Worm (Caenorhabditis elegans): ENCODE measurements around the gene gcsh-1.

gcsh-1 gene

DNA sequence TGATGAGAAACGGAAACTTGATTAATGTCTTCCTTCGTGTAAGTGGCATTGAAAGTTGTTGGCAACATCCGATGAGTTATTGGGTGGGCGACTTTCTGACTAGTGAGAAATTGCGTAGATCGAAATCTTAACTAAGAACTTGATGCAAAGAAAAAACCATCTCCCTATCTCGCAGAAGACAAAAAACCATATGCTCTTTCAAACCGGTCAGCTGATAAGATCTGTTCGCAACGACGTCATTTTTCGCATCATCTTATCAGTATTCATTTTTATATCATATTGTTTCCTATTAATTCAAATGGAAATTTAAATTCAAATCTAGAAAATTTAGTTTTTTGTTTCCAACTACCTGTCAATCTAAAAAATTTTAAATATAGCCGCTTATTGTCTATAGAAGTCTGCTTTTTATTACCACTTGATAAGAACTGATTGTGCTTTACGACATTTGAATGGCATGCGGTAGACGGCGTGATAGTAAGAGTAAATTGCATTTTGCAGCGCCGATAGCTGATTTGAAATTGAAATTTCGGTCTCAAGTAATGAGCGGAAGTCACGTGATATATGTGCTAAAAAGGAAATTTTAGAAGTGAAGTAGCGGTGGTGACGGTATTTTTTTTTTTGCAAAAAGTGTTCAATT is 14.3 kb downstream of the gcsh-1 start:
- TF ChIP-seq klf-2 (GFP tag; conservative IDR thresholded peaks at IDR 0.05) (no peak), cog-1 (tag; optimal IDR thresholded peaks at IDR 0.05) (no peak), flt-1 (GFP tag; IDR thresholded peaks at IDR 0.05) (no peak), T22C8.4 (GFP tag; IDR thresholded peaks at IDR 0.05) (no peak), ztf-23 (GFP tag; IDR thresholded peaks at IDR 0.05) (no peak), ref-1 (GFP tag; conservative IDR thresholded peaks at IDR 0.05) (no peak), ztf-29 (GFP tag; IDR thresholded peaks at IDR 0.05) (no peak), tab-1 (GFP tag; IDR thresholded peaks at IDR 0.05) (no peak), med-1 (GFP tag; optimal IDR thresholded peaks at IDR 0.05; ENCODE audit: insufficient read depth) (no peak)

DNA sequence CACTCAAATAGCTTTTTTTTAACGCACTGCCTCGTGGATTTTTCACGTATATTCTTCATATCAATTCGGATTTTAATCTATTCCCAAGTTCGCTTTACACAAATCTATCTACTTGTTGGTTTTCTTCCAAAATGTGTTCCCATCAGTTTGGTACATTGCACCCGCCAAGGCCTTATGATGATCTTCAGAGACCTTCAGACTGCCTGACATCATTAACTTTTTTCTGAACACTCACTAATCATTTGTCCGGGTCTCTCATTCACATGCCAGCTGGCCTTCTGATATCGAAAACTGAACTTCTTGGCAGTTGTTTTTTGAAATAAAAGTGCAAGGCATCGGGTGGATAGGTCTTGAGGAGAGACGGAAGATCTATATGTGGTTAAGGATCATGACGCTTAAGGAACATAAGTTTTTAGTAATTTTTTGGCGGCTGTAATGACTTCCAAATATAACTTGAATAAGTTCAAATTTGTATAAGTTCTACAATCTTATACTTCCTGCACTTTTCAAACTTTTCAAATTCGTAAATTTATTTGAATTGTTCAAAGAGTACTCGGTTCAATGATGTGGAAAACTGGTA is 15.0 kb downstream of the gcsh-1 start:
- TF ChIP-seq med-1 (GFP tag; optimal IDR thresholded peaks at IDR 0.05; ENCODE audit: insufficient read depth): no peak
- TF ChIP-seq klf-2 (GFP tag; conservative IDR thresholded peaks at IDR 0.05): no peak
- no peak for TF ChIP-seq ztf-23 (GFP tag; IDR thresholded peaks at IDR 0.05)
- TF ChIP-seq ref-1 (GFP tag; conservative IDR thresholded peaks at IDR 0.05): no peak
- no peak for TF ChIP-seq tab-1 (GFP tag; IDR thresholded peaks at IDR 0.05)
- no peak for TF ChIP-seq flt-1 (GFP tag; IDR thresholded peaks at IDR 0.05)
- TF ChIP-seq cog-1 (tag; optimal IDR thresholded peaks at IDR 0.05): no peak
- no peak for TF ChIP-seq T22C8.4 (GFP tag; IDR thresholded peaks at IDR 0.05)
- no peak for TF ChIP-seq ztf-29 (GFP tag; IDR thresholded peaks at IDR 0.05)

DNA sequence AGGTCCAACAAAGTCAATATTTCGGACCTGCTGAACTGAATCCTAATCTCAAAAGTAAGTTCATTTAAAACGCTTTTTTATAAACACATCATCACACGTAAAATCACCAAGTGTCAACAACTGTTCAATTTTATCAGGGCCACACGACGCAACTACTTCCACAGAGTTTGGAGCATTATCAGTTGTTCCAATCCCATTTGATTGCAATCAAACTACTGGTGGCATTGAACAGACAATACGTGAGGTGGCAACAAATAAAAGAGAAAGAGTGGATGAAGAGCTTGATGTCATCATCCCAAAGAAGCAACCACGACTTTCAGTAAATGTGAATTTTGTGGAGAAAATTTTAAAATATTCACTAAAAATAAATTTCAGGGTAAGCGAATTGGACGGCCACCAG is 18.3 kb downstream of the gcsh-1 start:
- no peak for TF ChIP-seq med-1 (GFP tag; optimal IDR thresholded peaks at IDR 0.05; ENCODE audit: insufficient read depth)
- no peak for TF ChIP-seq cog-1 (tag; optimal IDR thresholded peaks at IDR 0.05)
- TF ChIP-seq tab-1 (GFP tag; IDR thresholded peaks at IDR 0.05): no peak
- no peak for TF ChIP-seq klf-2 (GFP tag; conservative IDR thresholded peaks at IDR 0.05)
- no peak for TF ChIP-seq T22C8.4 (GFP tag; IDR thresholded peaks at IDR 0.05)
- no peak for TF ChIP-seq ref-1 (GFP tag; conservative IDR thresholded peaks at IDR 0.05)
- TF ChIP-seq ztf-29 (GFP tag; IDR thresholded peaks at IDR 0.05): no peak

DNA sequence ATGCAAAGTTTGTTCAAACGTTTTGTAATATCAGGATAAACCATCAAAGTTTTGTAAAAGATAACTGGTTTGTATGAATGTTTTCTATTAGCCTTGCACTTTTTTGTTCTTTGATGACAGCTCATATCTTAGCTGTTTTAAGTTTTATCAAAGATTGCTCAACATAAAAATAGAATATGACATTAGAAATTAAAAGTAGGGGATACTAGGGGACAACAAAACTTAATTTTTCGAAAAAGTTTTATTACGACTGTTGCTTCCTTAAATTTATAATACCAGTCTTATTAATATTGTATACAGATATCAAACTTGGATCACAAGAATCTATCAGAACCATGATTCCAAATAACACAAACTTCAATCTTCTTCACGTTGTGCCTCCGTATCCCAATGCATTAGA is 19.1 kb downstream of the gcsh-1 start, which contains the start of gene ztf-14:
Gene ztf-14, plus strand, starts transcription at position 301 of the 400 bp plus-strand sequence.
- TF ChIP-seq flt-1 (GFP tag; IDR thresholded peaks at IDR 0.05) (no peak), cog-1 (tag; optimal IDR thresholded peaks at IDR 0.05) (no peak), tab-1 (GFP tag; IDR thresholded peaks at IDR 0.05) (no peak), ref-1 (GFP tag; conservative IDR thresholded peaks at IDR 0.05) (no peak), klf-2 (GFP tag; conservative IDR thresholded peaks at IDR 0.05) (no peak), T22C8.4 (GFP tag; IDR thresholded peaks at IDR 0.05) (no peak), ztf-23 (GFP tag; IDR thresholded peaks at IDR 0.05) (no peak), med-1 (GFP tag; optimal IDR thresholded peaks at IDR 0.05; ENCODE audit: insufficient read depth) (no peak), ztf-29 (GFP tag; IDR thresholded peaks at IDR 0.05) (no peak)

DNA sequence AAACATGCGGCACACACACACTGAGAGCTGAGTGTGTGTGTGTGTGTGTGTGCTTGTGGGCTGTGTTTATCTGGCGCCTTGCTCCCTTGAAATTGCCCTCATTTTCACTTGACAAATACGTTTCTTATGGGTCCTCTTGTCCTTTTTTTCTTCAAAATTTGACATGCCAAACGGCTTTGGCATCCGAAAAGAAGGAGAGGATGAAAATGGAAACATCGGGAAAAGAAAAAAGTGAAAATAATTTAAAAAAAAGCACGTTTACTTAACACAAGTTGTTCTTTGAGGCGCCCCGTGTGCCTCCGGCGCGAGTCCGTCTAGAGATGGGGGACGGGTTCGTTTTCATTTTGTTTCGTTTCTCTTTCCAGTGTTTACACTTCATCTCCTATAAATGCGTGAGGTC is 19.8 kb downstream of the gcsh-1 start:
- TF ChIP-seq ztf-23 (GFP tag; IDR thresholded peaks at IDR 0.05) (no peak), ref-1 (GFP tag; conservative IDR thresholded peaks at IDR 0.05) (no peak), flt-1 (GFP tag; IDR thresholded peaks at IDR 0.05) (no peak), med-1 (GFP tag; optimal IDR thresholded peaks at IDR 0.05; ENCODE audit: insufficient read depth) (no peak), ztf-29 (GFP tag; IDR thresholded peaks at IDR 0.05) (no peak), T22C8.4 (GFP tag; IDR thresholded peaks at IDR 0.05) (no peak), klf-2 (GFP tag; conservative IDR thresholded peaks at IDR 0.05) (no peak), tab-1 (GFP tag; IDR thresholded peaks at IDR 0.05) (no peak), cog-1 (tag; optimal IDR thresholded peaks at IDR 0.05) (no peak)

DNA sequence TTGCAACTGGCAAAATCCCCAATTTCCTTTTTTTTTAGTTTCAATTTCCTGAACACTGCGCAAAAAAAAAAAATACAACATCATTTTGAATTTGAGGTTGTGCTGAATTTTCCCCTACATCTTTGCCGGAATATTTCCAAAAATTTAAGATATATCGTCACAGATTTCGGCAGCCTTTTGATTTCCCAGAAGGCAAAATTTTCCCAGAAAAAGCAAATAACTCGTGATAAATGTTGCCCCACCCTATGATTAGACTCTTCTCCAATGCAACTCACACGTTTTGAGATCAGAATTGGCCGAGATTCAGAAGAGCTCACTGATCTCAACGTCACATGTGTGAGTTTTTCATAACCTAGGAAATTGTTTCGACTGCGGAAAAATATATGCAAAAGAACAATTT is 22.4 kb downstream of the gcsh-1 start:
- TF ChIP-seq flt-1 (GFP tag; IDR thresholded peaks at IDR 0.05) (no peak), cog-1 (tag; optimal IDR thresholded peaks at IDR 0.05) (no peak), med-1 (GFP tag; optimal IDR thresholded peaks at IDR 0.05; ENCODE audit: insufficient read depth) (no peak), ztf-29 (GFP tag; IDR thresholded peaks at IDR 0.05) (no peak), ref-1 (GFP tag; conservative IDR thresholded peaks at IDR 0.05) (no peak), klf-2 (GFP tag; conservative IDR thresholded peaks at IDR 0.05) (no peak), ztf-23 (GFP tag; IDR thresholded peaks at IDR 0.05) (no peak), T22C8.4 (GFP tag; IDR thresholded peaks at IDR 0.05) (no peak), tab-1 (GFP tag; IDR thresholded peaks at IDR 0.05) (no peak)

DNA sequence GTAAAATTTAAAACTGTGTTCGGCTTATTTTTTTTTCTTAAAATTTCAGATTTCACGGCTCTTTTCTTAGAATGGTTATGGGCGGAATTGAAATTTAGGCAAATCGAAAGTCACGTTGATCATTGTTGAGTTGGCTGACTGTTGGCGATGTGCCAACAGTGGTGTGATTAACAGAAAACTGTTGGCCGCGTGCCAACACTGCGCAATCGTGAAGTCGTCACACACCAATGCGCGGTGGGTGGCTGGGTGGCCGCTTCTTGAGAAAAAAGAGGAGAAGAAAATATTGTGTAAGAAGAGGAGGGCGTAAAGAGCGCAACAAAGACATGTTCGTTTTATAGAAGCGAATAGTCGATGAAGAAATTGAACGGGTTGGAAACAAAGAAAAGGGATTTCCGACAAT is 23.8 kb downstream of the gcsh-1 start:
- TF ChIP-seq ztf-23 (GFP tag; IDR thresholded peaks at IDR 0.05): 0 out of 2 replicates have a peak, but pooled peaks have one; percentile 54
- no peak for TF ChIP-seq ztf-29 (GFP tag; IDR thresholded peaks at IDR 0.05)
- no peak for TF ChIP-seq ref-1 (GFP tag; conservative IDR thresholded peaks at IDR 0.05)
- TF ChIP-seq cog-1 (tag; optimal IDR thresholded peaks at IDR 0.05): no peak
- TF ChIP-seq flt-1 (GFP tag; IDR thresholded peaks at IDR 0.05): peak; percentile 36; the same call in 1 of the 2 replicates

DNA sequence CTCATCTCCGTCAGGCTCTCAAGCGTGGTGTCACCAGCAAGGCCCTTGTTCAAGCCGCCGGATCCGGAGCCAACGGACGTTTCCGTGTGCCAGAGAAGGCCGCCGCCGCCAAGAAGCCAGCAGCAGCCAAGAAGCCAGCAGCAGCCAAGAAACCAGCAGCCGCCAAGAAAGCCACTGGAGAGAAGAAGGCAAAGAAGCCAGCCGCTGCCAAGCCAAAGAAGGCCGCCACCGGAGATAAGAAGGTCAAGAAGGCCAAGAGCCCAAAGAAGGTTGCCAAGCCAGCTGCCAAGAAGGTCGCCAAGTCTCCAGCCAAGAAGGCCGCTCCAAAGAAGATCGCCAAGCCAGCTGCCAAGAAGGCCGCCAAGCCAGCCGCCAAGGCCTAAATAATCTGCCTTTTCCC is 24.4 kb downstream of the gcsh-1 start:
- TF ChIP-seq ztf-23 (GFP tag; IDR thresholded peaks at IDR 0.05) (0 out of 2 replicates have a peak, but pooled peaks have one; percentile 8), tab-1 (GFP tag; IDR thresholded peaks at IDR 0.05) (no peak), ref-1 (GFP tag; conservative IDR thresholded peaks at IDR 0.05) (no peak)

DNA sequence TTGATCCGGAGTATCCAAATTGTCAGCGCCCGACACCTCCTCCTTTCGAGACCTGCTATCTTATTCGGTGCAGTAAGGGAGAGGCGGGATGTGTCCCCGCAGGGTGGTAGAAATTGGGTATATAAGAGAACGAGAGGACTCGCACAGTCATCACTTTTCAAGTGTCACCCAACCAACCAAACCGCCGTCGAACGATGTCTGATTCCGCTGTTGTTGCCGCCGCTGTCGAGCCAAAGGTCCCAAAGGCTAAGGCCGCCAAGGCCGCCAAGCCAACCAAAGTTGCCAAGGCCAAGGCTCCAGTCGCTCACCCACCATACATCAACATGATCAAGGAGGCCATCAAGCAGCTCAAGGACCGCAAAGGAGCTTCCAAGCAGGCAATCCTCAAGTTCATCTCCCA is 24.9 kb downstream of the gcsh-1 start, which contains the start of gene his-24:
Gene his-24, plus strand, starts transcription at position 150 of the 400 bp plus-strand sequence.
- TF ChIP-seq flt-1 (GFP tag; IDR thresholded peaks at IDR 0.05) (peak; percentile 83), tab-1 (GFP tag; IDR thresholded peaks at IDR 0.05) (peak; percentile 45; the same call in 1 of the 2 replicates), ztf-29 (GFP tag; IDR thresholded peaks at IDR 0.05) (no peak), klf-2 (GFP tag; conservative IDR thresholded peaks at IDR 0.05) (peak; percentile 47; the same call in 1 of the 2 replicates), T22C8.4 (GFP tag; IDR thresholded peaks at IDR 0.05) (0 out of 2 replicates have a peak, but pooled peaks have one; percentile 36), ztf-23 (GFP tag; IDR thresholded peaks at IDR 0.05) (peak; percentile 71; the same call in 1 of the 2 replicates), cog-1 (tag; optimal IDR thresholded peaks at IDR 0.05) (peak; percentile 72), med-1 (GFP tag; optimal IDR thresholded peaks at IDR 0.05; ENCODE audit: insufficient read depth) (no peak), ref-1 (GFP tag; conservative IDR thresholded peaks at IDR 0.05) (no peak)
